Worm (Caenorhabditis elegans) whole organism, L1 larva: ENCODE data around the gene C28C12.12.
A peak's percentile ranks its signal among the peaks of the same experiment; 100 is the strongest.

Experiments used
- C04F5.9 ChIP-seq: sonication (generic microtip); optimal IDR thresholded peaks from 2 replicates; lab custom pipeline; 2016; ENCODE audit warnings: missing genetic modification characterization, missing compliant biosample characterization
- C16A3.4 ChIP-seq: fragments of 150-350 bp; optimal IDR thresholded peaks from 2 replicates; lab custom pipeline; 2014; ENCODE audit warnings: missing biosample characterization, missing genetic modification characterization
- aha-1 ChIP-seq: fragments of 150-350 bp; optimal IDR thresholded peaks from 2 replicates; lab custom pipeline; 2014; ENCODE audit warnings: missing biosample characterization, missing genetic modification characterization
- alr-1 ChIP-seq: fragments of 200-800 bp; sonication (Bioruptor generic); optimal IDR thresholded peaks from 2 replicates; lab custom pipeline; 2018; ENCODE audit warnings: borderline replicate concordance, mild to moderate bottlenecking, missing genetic modification characterization, missing compliant biosample characterization
- aly-2 ChIP-seq: fragments of 150-350 bp; optimal IDR thresholded peaks from 2 replicates; lab custom pipeline; 2014; ENCODE audit warnings: missing biosample characterization, missing genetic modification characterization
- ama-1 ChIP-seq: fragments of 150-350 bp; optimal IDR thresholded peaks from 2 replicates; lab custom pipeline; 2014
- ceh-82 ChIP-seq, 3 experiments: fragments of 150-350 bp in 1 of 3; sonication (generic microtip) in 2 of 3; optimal IDR thresholded peaks; 2 replicates each; lab custom pipeline; 2014 to 2017; ENCODE audit warnings: missing biosample characterization in 3 of 3, missing genetic modification characterization in 3 of 3
- ceh-88 ChIP-seq: fragments of 200-800 bp; sonication (Bioruptor generic); IDR thresholded peaks from 2 replicates; pipeline ENCODE4 v1.3.6; 2022; ENCODE audit warnings: missing genetic modification characterization, missing compliant biosample characterization
- ceh-90 ChIP-seq: sonication (generic microtip); optimal IDR thresholded peaks from 2 replicates; lab custom pipeline; 2016; ENCODE audit warnings: missing genetic modification characterization, missing compliant biosample characterization
- ces-1 ChIP-seq: fragments of 150-350 bp; optimal IDR thresholded peaks from 2 replicates; lab custom pipeline; 2014; ENCODE audit warnings: missing biosample characterization, missing genetic modification reagents, missing genetic modification characterization
- dpl-1 ChIP-seq, 3 experiments: fragments of 150-350 bp in 2 of 3; sonication (generic microtip) in 1 of 3; optimal IDR thresholded peaks; 2 replicates each; lab custom pipeline; 2014 to 2017; ENCODE audit warnings: missing biosample characterization in 3 of 3, missing genetic modification characterization in 3 of 3, missing genetic modification reagents in 3 of 3
- egl-13 ChIP-seq: sonication (generic microtip); optimal IDR thresholded peaks from 2 replicates; lab custom pipeline; 2016; ENCODE audit warnings: missing genotype, missing genetic modification reagents, missing genetic modification characterization, missing compliant biosample characterization
- elt-2 ChIP-seq: sonication (generic microtip); optimal IDR thresholded peaks from 2 replicates; lab custom pipeline; 2016; ENCODE audit warnings: missing genetic modification characterization, mild to moderate bottlenecking, inconsistent platforms, missing compliant biosample characterization, missing genetic modification reagents
- elt-3 ChIP-seq, 6 experiments: fragments of 150-350 bp in 1 of 6; sonication (generic microtip); optimal IDR thresholded peaks; 2 replicates each; lab custom pipeline; 2017 to 2018; ENCODE audit warnings: missing biosample characterization in 6 of 6, missing genetic modification characterization in 6 of 6, inconsistent platforms in 1 of 6
- ets-5 ChIP-seq: fragments of 200-800 bp; sonication (Bioruptor generic); IDR thresholded peaks from 2 replicates; pipeline ENCODE4 v1.3.6; 2022; ENCODE audit warnings: missing genetic modification characterization, missing compliant biosample characterization
- fkh-10 ChIP-seq: sonication (generic microtip); optimal IDR thresholded peaks from 2 replicates; lab custom pipeline; 2017; ENCODE audit warnings: missing biosample characterization, missing genetic modification reagents, missing genetic modification characterization
- fos-1 ChIP-seq: fragments of 150-350 bp; optimal IDR thresholded peaks from 2 replicates; lab custom pipeline; 2014; ENCODE audit warnings: missing biosample characterization, missing genetic modification characterization
- hlh-17 ChIP-seq: fragments of 200-800 bp; sonication (Bioruptor generic); optimal IDR thresholded peaks from 2 replicates; lab custom pipeline; 2018; ENCODE audit warnings: missing genetic modification characterization, mild to moderate bottlenecking, missing compliant biosample characterization, moderate library complexity, borderline replicate concordance
- hpl-2 ChIP-seq: fragments of 150-350 bp; optimal IDR thresholded peaks from 2 replicates; lab custom pipeline; 2014; ENCODE audit warnings: missing biosample characterization, missing genetic modification reagents, missing genetic modification characterization
- isw-1 ChIP-seq: fragments of 200-800 bp; sonication (Bioruptor generic); IDR thresholded peaks from 2 replicates; pipeline ENCODE4 v1.3.6; 2022; ENCODE audit warnings: missing genetic modification characterization, missing compliant biosample characterization
- jun-1 ChIP-seq: fragments of 150-350 bp; optimal IDR thresholded peaks from 2 replicates; lab custom pipeline; 2014; ENCODE audit warnings: missing biosample characterization, missing genetic modification reagents, missing genetic modification characterization
- lin-14 ChIP-seq: fragments of 200-800 bp; sonication (Bioruptor generic); optimal IDR thresholded peaks from 2 replicates; lab custom pipeline; 2018; ENCODE audit warnings: mild to moderate bottlenecking, missing genetic modification characterization, moderate library complexity, missing compliant biosample characterization
- lin-15B ChIP-seq: fragments of 150-350 bp; sonication (generic microtip); optimal IDR thresholded peaks from 3 replicates; lab custom pipeline; 2014; ENCODE audit warnings: missing biosample characterization, missing genetic modification characterization
- lin-35 ChIP-seq, 2 experiments: fragments of 150-350 bp; optimal IDR thresholded peaks; 2 replicates each; lab custom pipeline; 2014; ENCODE audit warnings: missing biosample characterization in 2 of 2, missing genetic modification characterization in 2 of 2, missing genetic modification reagents in 2 of 2
- lsy-2 ChIP-seq, 2 experiments: fragments of 150-350 bp; optimal IDR thresholded peaks; 2 replicates each; lab custom pipeline; 2014; ENCODE audit warnings: missing biosample characterization in 2 of 2, missing genetic modification characterization in 2 of 2
- mab-9 ChIP-seq: fragments of 200-800 bp; sonication (Bioruptor generic); IDR thresholded peaks from 2 replicates; pipeline ENCODE4 v1.3.6; 2022; ENCODE audit warnings: missing genetic modification reagents, missing genetic modification characterization, missing compliant biosample characterization
- mef-2 ChIP-seq: fragments of 150-350 bp; optimal IDR thresholded peaks from 2 replicates; lab custom pipeline; 2014; ENCODE audit warnings: missing biosample characterization, missing genetic modification characterization
- mep-1 ChIP-seq: fragments of 150-350 bp; optimal IDR thresholded peaks from 2 replicates; lab custom pipeline; 2014; ENCODE audit warnings: missing biosample characterization, missing genetic modification characterization
- nhr-11 ChIP-seq: fragments of 150-350 bp; optimal IDR thresholded peaks from 2 replicates; lab custom pipeline; 2014; ENCODE audit warnings: missing biosample characterization, missing genetic modification characterization
- nhr-19 ChIP-seq: fragments of 200-800 bp; sonication (Bioruptor generic); conservative IDR thresholded peaks from 2 replicates; pipeline ENCODE4 v1.3.6; 2022; ENCODE audit warnings: missing genetic modification characterization, missing compliant biosample characterization
- nhr-237 ChIP-seq: fragments of 150-350 bp; optimal IDR thresholded peaks from 2 replicates; lab custom pipeline; 2014; ENCODE audit warnings: missing biosample characterization, missing genetic modification characterization
- nhr-28 ChIP-seq: fragments of 150-350 bp; optimal IDR thresholded peaks from 2 replicates; lab custom pipeline; 2014; ENCODE audit warnings: missing biosample characterization, missing genetic modification characterization
- nhr-71 ChIP-seq: sonication (generic microtip); optimal IDR thresholded peaks from 2 replicates; lab custom pipeline; 2016; ENCODE audit warnings: mild to moderate bottlenecking, missing genetic modification characterization, moderate library complexity, missing compliant biosample characterization
- nhr-76 ChIP-seq: sonication (generic microtip); optimal IDR thresholded peaks from 2 replicates; lab custom pipeline; 2017; ENCODE audit warnings: missing biosample characterization, missing genetic modification characterization
- nhr-77 ChIP-seq: fragments of 150-350 bp; optimal IDR thresholded peaks from 2 replicates; lab custom pipeline; 2014; ENCODE audit warnings: missing biosample characterization, missing genetic modification characterization
- nhr-84 ChIP-seq: sonication (generic microtip); optimal IDR thresholded peaks from 2 replicates; lab custom pipeline; 2017; ENCODE audit warnings: missing biosample characterization, missing genetic modification characterization
- nhr-85 ChIP-seq: sonication (generic microtip); peaks from one replicate; lab custom pipeline; 2016; ENCODE audit warnings: missing genetic modification characterization, inconsistent platforms, missing compliant biosample characterization
- nhr-90 ChIP-seq: sonication (generic microtip); optimal IDR thresholded peaks from 2 replicates; lab custom pipeline; 2016; ENCODE audit warnings: mild to moderate bottlenecking, missing genetic modification characterization, missing compliant biosample characterization; ENCODE audit not compliant: poor library complexity
- pag-3 ChIP-seq: sonication (generic microtip); optimal IDR thresholded peaks from 2 replicates; lab custom pipeline; 2017; ENCODE audit warnings: missing genetic modification characterization, mild to moderate bottlenecking, missing compliant biosample characterization, antibody characterized with exemption, borderline replicate concordance; ENCODE audit not compliant: insufficient read depth
- pqm-1 ChIP-seq: sonication (generic microtip); optimal IDR thresholded peaks from 3 replicates; lab custom pipeline; 2017; ENCODE audit warnings: missing biosample characterization, missing genetic modification characterization
- rnt-1 ChIP-seq: sonication (generic microtip); optimal IDR thresholded peaks from 2 replicates; lab custom pipeline; 2016; ENCODE audit warnings: mild to moderate bottlenecking, missing genetic modification characterization, moderate library complexity, missing compliant biosample characterization
- snpc-4 ChIP-seq: fragments of 150-350 bp; optimal IDR thresholded peaks from 2 replicates; lab custom pipeline; 2014; ENCODE audit warnings: missing biosample characterization, missing genetic modification characterization
- snu-23 ChIP-seq: sonication (generic microtip); optimal IDR thresholded peaks from 2 replicates; lab custom pipeline; 2016; ENCODE audit warnings: missing genetic modification characterization, missing compliant biosample characterization
- unc-130 ChIP-seq: fragments of 150-350 bp; optimal IDR thresholded peaks from 2 replicates; lab custom pipeline; 2017; ENCODE audit warnings: missing biosample characterization, missing genetic modification characterization, inconsistent platforms
- unc-30 ChIP-seq: sonication (generic microtip); optimal IDR thresholded peaks from 2 replicates; lab custom pipeline; 2017; ENCODE audit warnings: missing biosample characterization, missing genetic modification characterization
- unc-86 ChIP-seq: sonication (generic microtip); optimal IDR thresholded peaks from 2 replicates; lab custom pipeline; 2016; ENCODE audit warnings: missing genetic modification characterization, missing compliant biosample characterization
- unc-98 ChIP-seq: fragments of 200-800 bp; sonication (Bioruptor generic); IDR thresholded peaks from 2 replicates; pipeline ENCODE4 v1.3.6; 2022; ENCODE audit warnings: missing genetic modification characterization, missing compliant biosample characterization
- vab-15 ChIP-seq: sonication (generic microtip); optimal IDR thresholded peaks from 2 replicates; lab custom pipeline; 2017; ENCODE audit warnings: missing genotype, mild to moderate bottlenecking, missing genetic modification characterization, missing compliant biosample characterization
- zip-4 ChIP-seq: fragments of 200-800 bp; sonication (Bioruptor generic); optimal IDR thresholded peaks from 2 replicates; lab custom pipeline; 2018; ENCODE audit warnings: mild to moderate bottlenecking, missing genetic modification characterization, moderate library complexity, missing compliant biosample characterization
- ztf-11 ChIP-seq, 2 experiments: sonication (generic microtip); optimal IDR thresholded peaks; 2 replicates each; lab custom pipeline; 2016 to 2017; ENCODE audit warnings: missing genetic modification characterization in 2 of 2, missing biosample characterization in 1 of 2, missing compliant biosample characterization in 1 of 2
- ztf-4 ChIP-seq: fragments of 150-350 bp; optimal IDR thresholded peaks from 2 replicates; lab custom pipeline; 2014; ENCODE audit warnings: missing biosample characterization, missing genetic modification characterization

Gene C28C12.12

ce11 chrIV:8512679-8513078 lies 16.5 kb upstream of the C28C12.12 start, which contains the start of gene C09G4.4:
TSS of gene C09G4.4 (plus strand) at chrIV:8512979.
- TF ChIP-seq fkh-10 (GFP tag; lab: Kevin White, UChicago) (no peak), C04F5.9 (tag; lab: Kevin White, UChicago) (no peak)

ce11 chrIV:8511056-8511455 lies 14.9 kb upstream of the C28C12.12 start, which contains the start of gene mes-6:
TSS of gene mes-6 (plus strand) at chrIV:8511284.
- TF ChIP-seq lin-15B (tag; lab: Kevin White, UChicago), result no peak
- TF ChIP-seq nhr-237 (tag; lab: Kevin White, UChicago), result no peak
- no peak for TF ChIP-seq C04F5.9 (tag; lab: Kevin White, UChicago)
- no peak for TF ChIP-seq alr-1 (tag; lab: Kevin White, UChicago)
- TF ChIP-seq nhr-28 (tag; lab: Kevin White, UChicago), result no peak
- no peak for TF ChIP-seq mab-9 (GFP tag; lab: Robert Waterston, UW)
- no peak for TF ChIP-seq pqm-1 (tag; lab: Kevin White, UChicago)
- TF ChIP-seq nhr-84 (tag; lab: Kevin White, UChicago), result no peak
- TF ChIP-seq ztf-4 (tag; lab: Kevin White, UChicago), result no peak
- no peak for TF ChIP-seq egl-13 (tag; lab: Kevin White, UChicago)
- TF ChIP-seq ceh-82 (tag; optimal IDR thresholded peaks at IDR 0.05; lab: Kevin White, UChicago), result peak in 2 of 3 experiments; percentile 20 to 63
- TF ChIP-seq aly-2, result no peak
- no peak for TF ChIP-seq fos-1 (tag; lab: Kevin White, UChicago)
- TF ChIP-seq unc-130, result peak; percentile 42
- no peak for TF ChIP-seq hlh-17
- no peak for TF ChIP-seq pag-3 (tag; lab: Kevin White, UChicago)
- no peak for TF ChIP-seq nhr-76 (tag; lab: Kevin White, UChicago)
- no peak for TF ChIP-seq ztf-11 (tag; optimal IDR thresholded peaks at IDR 0.05; lab: Kevin White, UChicago)
- no peak for TF ChIP-seq hpl-2 (GFP tag; lab: Kevin White, UChicago)
- no peak for TF ChIP-seq ceh-88 (GFP tag; lab: Robert Waterston, UW)
- TF ChIP-seq nhr-90, result no peak
- TF ChIP-seq ama-1 (lab: Kevin White, UChicago), result no peak
- peak; percentile 27; the same call in 1 of the 2 replicates for TF ChIP-seq isw-1 (GFP tag; lab: Robert Waterston, UW)
- TF ChIP-seq unc-30, result no peak
- no peak for TF ChIP-seq unc-98 (GFP tag; lab: Robert Waterston, UW)
- TF ChIP-seq dpl-1 (GFP tag; optimal IDR thresholded peaks at IDR 0.05; lab: Kevin White, UChicago), result peak; percentile 84 to 90 (median 87)
- TF ChIP-seq mef-2 (tag; lab: Kevin White, UChicago), result no peak
- peak; percentile 51 for TF ChIP-seq mep-1 (tag; lab: Kevin White, UChicago)
- peak; percentile 87 to 91 for TF ChIP-seq lin-35 (GFP tag; optimal IDR thresholded peaks at IDR 0.05; lab: Kevin White, UChicago)
- TF ChIP-seq ets-5 (GFP tag; lab: Robert Waterston, UW), result no peak
- TF ChIP-seq nhr-85, result peak; percentile 43
- TF ChIP-seq nhr-19 (GFP tag; lab: Robert Waterston, UW), result peak; percentile 16; the same call in 1 of the 2 replicates
- peak; percentile 19 for TF ChIP-seq fkh-10 (GFP tag; lab: Kevin White, UChicago)
- TF ChIP-seq ceh-90, result no peak
- peak; percentile 58 for TF ChIP-seq snu-23 (GFP tag; lab: Kevin White, UChicago)
- peak; percentile 42 for TF ChIP-seq lin-14
- TF ChIP-seq zip-4, result no peak
- TF ChIP-seq vab-15 (tag; lab: Kevin White, UChicago), result peak; percentile 19
- peak; percentile 59 for TF ChIP-seq rnt-1 (tag; lab: Kevin White, UChicago)
- TF ChIP-seq nhr-11 (tag; lab: Kevin White, UChicago), result no peak
- no peak for TF ChIP-seq unc-86 (tag; lab: Kevin White, UChicago)
- no peak for TF ChIP-seq snpc-4 (tag; lab: Kevin White, UChicago)
- TF ChIP-seq jun-1 (tag; lab: Kevin White, UChicago), result peak; percentile 17
- peak; percentile 42 for TF ChIP-seq nhr-71 (tag; lab: Kevin White, UChicago)
- TF ChIP-seq elt-2 (tag; lab: Kevin White, UChicago), result no peak
- TF ChIP-seq C16A3.4, result peak; percentile 55
- peak in 1 of 6 experiments; percentile 62 for TF ChIP-seq elt-3 (tag; optimal IDR thresholded peaks at IDR 0.05; lab: Kevin White, UChicago)
- no peak for TF ChIP-seq aha-1 (tag; lab: Kevin White, UChicago)
- TF ChIP-seq nhr-77 (tag; lab: Kevin White, UChicago), result no peak
- peak; percentile 68 to 77 for TF ChIP-seq lsy-2 (tag; optimal IDR thresholded peaks at IDR 0.05; lab: Kevin White, UChicago)
- TF ChIP-seq ces-1 (GFP tag; lab: Kevin White, UChicago), result peak; percentile 46
